In the genomic region with DNA sequence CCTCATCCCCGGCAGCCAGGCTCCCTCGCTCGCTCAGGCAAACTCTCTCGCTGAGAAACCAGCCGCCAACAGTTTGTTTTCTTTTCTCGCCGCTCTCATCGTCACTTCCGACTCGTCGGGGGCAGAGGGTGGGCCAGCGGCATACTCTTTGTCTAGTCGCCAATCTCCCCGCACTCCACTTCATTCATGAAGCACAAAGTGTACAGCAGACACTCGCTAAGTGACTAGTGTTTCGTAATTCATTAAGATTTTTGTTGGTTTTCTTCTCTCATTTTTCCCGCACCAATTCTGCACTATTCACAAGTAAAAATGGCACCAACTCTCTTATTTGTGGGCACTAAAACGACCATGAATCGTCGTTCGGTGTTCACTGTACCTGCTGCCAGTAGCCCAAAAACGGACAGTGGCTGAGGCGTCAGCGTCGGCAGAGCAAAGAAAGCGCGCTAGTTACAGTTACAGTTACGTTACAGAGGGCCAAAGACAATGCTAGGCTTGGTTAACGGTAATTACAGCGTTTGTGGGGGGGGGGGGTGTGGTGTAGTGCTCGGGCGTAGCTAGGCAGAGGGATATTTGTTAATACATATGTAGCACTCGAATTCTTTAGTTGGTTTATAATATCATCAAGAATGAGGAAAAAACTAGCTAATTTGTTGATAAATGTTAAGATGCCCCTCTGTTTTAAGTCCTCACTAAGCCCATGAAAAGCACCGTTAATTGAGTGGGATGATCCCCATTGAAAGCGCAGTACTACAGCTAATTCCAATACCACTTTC, we compare ENCODE assay signal across 6 fruit fly cellular contexts.
TF ChIP-seq lines count a peak whose summit lies in the region.

No protein-coding gene starts in this region.

- peak; percentile 76 for TF ChIP-seq CTCF in whole organism, embryonic (GFP tag; optimal IDR thresholded peaks at IDR 0.05; lab: Kevin White, UChicago)

TF ChIP-seq in whole organism, 6 proteins besides CTCF, POLR2A, EP300 and RAD21:
- TF ChIP-seq psq (optimal IDR thresholded peaks at IDR 0.05; lab: Kevin White, UChicago) (no peak), Dll (optimal IDR thresholded peaks at IDR 0.05; lab: Kevin White, UChicago) (peak; percentile 75)

TF ChIP-seq in whole organism, adult, 20 proteins besides CTCF, POLR2A, EP300 and RAD21 (continues in another document):
- peak; percentile 68 for TF ChIP-seq CG1620 (GFP tag; optimal IDR thresholded peaks at IDR 0.05; lab: Kevin White, UChicago)
- peak; percentile 80 for TF ChIP-seq Hr96 (GFP tag; optimal IDR thresholded peaks at IDR 0.05; lab: Kevin White, UChicago)
- TF ChIP-seq CG11617 (GFP tag; optimal IDR thresholded peaks at IDR 0.05; lab: Kevin White, UChicago), result peak; percentile 71
- peak; percentile 90 for TF ChIP-seq Crg-1 (GFP tag; optimal IDR thresholded peaks at IDR 0.05; lab: Kevin White, UChicago)
- peak; percentile 43 for TF ChIP-seq tj (GFP tag; optimal IDR thresholded peaks at IDR 0.05; lab: Kevin White, UChicago)
- peak; percentile 98 for TF ChIP-seq pad (GFP tag; optimal IDR thresholded peaks at IDR 0.05; lab: Kevin White, UChicago)
- peak; percentile 79 for TF ChIP-seq Mnt (GFP tag; optimal IDR thresholded peaks at IDR 0.05; lab: Kevin White, UChicago)
- TF ChIP-seq ovo (GFP tag; optimal IDR thresholded peaks at IDR 0.05; lab: Kevin White, UChicago), result peak; percentile 97
- peak; percentile 29 for TF ChIP-seq CG7045 (GFP tag; optimal IDR thresholded peaks at IDR 0.05; lab: Kevin White, UChicago)
- TF ChIP-seq Clk (GFP tag; optimal IDR thresholded peaks at IDR 0.05; lab: Kevin White, UChicago), result peak; percentile 27
- TF ChIP-seq toe (GFP tag; optimal IDR thresholded peaks at IDR 0.05; lab: Kevin White, UChicago), result no peak
- peak; percentile 31 for TF ChIP-seq CG5204 (GFP tag; optimal IDR thresholded peaks at IDR 0.05; lab: Kevin White, UChicago)
- no peak for TF ChIP-seq kay (GFP tag; lab: Kevin White, UChicago; ENCODE audit: borderline replicate concordance)
- TF ChIP-seq CG33017 (tag; optimal IDR thresholded peaks at IDR 0.05; lab: Kevin White, UChicago), result peak; percentile 60
- no peak for TF ChIP-seq cnc (optimal IDR thresholded peaks at IDR 0.05; lab: Kevin White, UChicago)
- TF ChIP-seq CG7101 (tag; optimal IDR thresholded peaks at IDR 0.05; lab: Kevin White, UChicago), result peak; percentile 89

TF ChIP-seq in whole organism, embryonic, 481 proteins besides CTCF, POLR2A, EP300 and RAD21 (continues in another document):
- TF ChIP-seq CG1233 (GFP tag; optimal IDR thresholded peaks at IDR 0.05; lab: Kevin White, UChicago), result peak; percentile 97
- TF ChIP-seq seq (GFP tag; IDR thresholded peaks at IDR 0.05; lab: Robert Waterston, UW), result peak; percentile 99
- peak; percentile 91 for TF ChIP-seq CG5180 (GFP tag; optimal IDR thresholded peaks at IDR 0.05; lab: Kevin White, UChicago)
- peak; percentile 88 for TF ChIP-seq CG18011 (GFP tag; optimal IDR thresholded peaks at IDR 0.05; lab: Kevin White, UChicago)
- TF ChIP-seq Dp (GFP tag; optimal IDR thresholded peaks at IDR 0.05; lab: Kevin White, UChicago), result peak; percentile 37
- TF ChIP-seq CG2875 (GFP tag; optimal IDR thresholded peaks at IDR 0.05; lab: Kevin White, UChicago), result peak; percentile 99
- no peak for TF ChIP-seq inv (GFP tag; IDR thresholded peaks at IDR 0.05; lab: Robert Waterston, UW; ENCODE audit: partially characterized antibody)
- TF ChIP-seq CG31224 (GFP tag; IDR thresholded peaks at IDR 0.05; lab: Robert Waterston, UW), result peak; percentile 92
- peak; percentile 99 for TF ChIP-seq ranshi (GFP tag; IDR thresholded peaks at IDR 0.05; lab: Robert Waterston, UW)
- TF ChIP-seq Dip2 (GFP tag; IDR thresholded peaks at IDR 0.05; lab: Robert Waterston, UW), result peak; percentile 70; the same call in 1 of the 2 replicates
- TF ChIP-seq CG12104 (GFP tag; optimal IDR thresholded peaks at IDR 0.05; lab: Kevin White, UChicago), result peak; percentile 96
- peak in 1 of 2 experiments; percentile 25 for TF ChIP-seq tll (GFP tag; optimal IDR thresholded peaks at IDR 0.05; lab: Kevin White, UChicago)
- peak; percentile 94 for TF ChIP-seq sug (tag; optimal IDR thresholded peaks at IDR 0.05; lab: Kevin White, UChicago)
- peak; percentile 99 for TF ChIP-seq slbo (GFP tag; IDR thresholded peaks at IDR 0.05; lab: Robert Waterston, UW)
- peak; percentile 99 for TF ChIP-seq CG1529 (GFP tag; optimal IDR thresholded peaks at IDR 0.05; lab: Kevin White, UChicago)

TF ChIP-seq in whole organism, prepupa, 60 proteins besides CTCF, POLR2A, EP300 and RAD21 (continues in another document):
- peak; percentile 70 to 92 for TF ChIP-seq ss (GFP tag; optimal IDR thresholded peaks at IDR 0.05; lab: Kevin White, UChicago)
- peak; percentile 96 for TF ChIP-seq CG8119 (GFP tag; IDR thresholded peaks at IDR 0.05; lab: Robert Waterston, UW)
- peak; percentile 91 for TF ChIP-seq Sox15 (GFP tag; optimal IDR thresholded peaks at IDR 0.05; lab: Kevin White, UChicago)
- peak; percentile 93 for TF ChIP-seq CG31627 (GFP tag; optimal IDR thresholded peaks at IDR 0.05; lab: Kevin White, UChicago)
- TF ChIP-seq Ets96B (tag; optimal IDR thresholded peaks at IDR 0.05; lab: Kevin White, UChicago), result peak; percentile 91
- peak; percentile 72 for TF ChIP-seq fd85E (GFP tag; optimal IDR thresholded peaks at IDR 0.05; lab: Kevin White, UChicago)
- peak; percentile 91 for TF ChIP-seq CG3032 (tag; optimal IDR thresholded peaks at IDR 0.05; lab: Kevin White, UChicago)
- TF ChIP-seq acj6 (GFP tag; optimal IDR thresholded peaks at IDR 0.05; lab: Kevin White, UChicago), result peak; percentile 95
- peak; percentile 87 for TF ChIP-seq CG34406 (GFP tag; optimal IDR thresholded peaks at IDR 0.05; lab: Kevin White, UChicago)
- peak; percentile 94 for TF ChIP-seq Eip75B (GFP tag; optimal IDR thresholded peaks at IDR 0.05; lab: Kevin White, UChicago)
- TF ChIP-seq CG15336 (GFP tag; IDR thresholded peaks at IDR 0.05; lab: Robert Waterston, UW), result peak; percentile 97
- peak; percentile 46 for TF ChIP-seq Blimp-1 (GFP tag; optimal IDR thresholded peaks at IDR 0.05; lab: Kevin White, UChicago)
- peak; percentile 75 for TF ChIP-seq CG11762 (GFP tag; optimal IDR thresholded peaks at IDR 0.05; lab: Kevin White, UChicago; ENCODE audit: insufficient read depth)
- TF ChIP-seq lz (GFP tag; optimal IDR thresholded peaks at IDR 0.05; lab: Kevin White, UChicago), result peak; percentile 94
- peak; percentile 97 for TF ChIP-seq CG6163 (GFP tag; IDR thresholded peaks at IDR 0.05; lab: Robert Waterston, UW)
- TF ChIP-seq CG10631 (GFP tag; optimal IDR thresholded peaks at IDR 0.05; lab: Kevin White, UChicago), result peak; percentile 96

TF ChIP-seq in whole organism, pupa, 21 proteins besides CTCF, POLR2A, EP300 and RAD21 (continues in another document):
- TF ChIP-seq CG13204 (GFP tag; optimal IDR thresholded peaks at IDR 0.05; lab: Kevin White, UChicago) (peak; percentile 86), CG10348 (GFP tag; IDR thresholded peaks at IDR 0.05; lab: Robert Waterston, UW) (peak; percentile 86), fd96Ca (GFP tag; IDR thresholded peaks at IDR 0.05; lab: Robert Waterston, UW) (peak; percentile 98), Ets98B (GFP tag; IDR thresholded peaks at IDR 0.05; lab: Robert Waterston, UW) (peak; percentile 98), CG12605 (GFP tag; IDR thresholded peaks at IDR 0.05; lab: Robert Waterston, UW) (peak; percentile 94), Pif1A (GFP tag; optimal IDR thresholded peaks at IDR 0.05; lab: Kevin White, UChicago) (peak; percentile 96), EcR (GFP tag; optimal IDR thresholded peaks at IDR 0.05; lab: Kevin White, UChicago) (peak; percentile 53), rn (GFP tag; IDR thresholded peaks at IDR 0.05; lab: Robert Waterston, UW) (peak; percentile 89), CG32121 (GFP tag; IDR thresholded peaks at IDR 0.05; lab: Robert Waterston, UW) (peak; percentile 96), CG9948 (tag; optimal IDR thresholded peaks at IDR 0.05; lab: Kevin White, UChicago) (peak; percentile 89), Pif1B (GFP tag; optimal IDR thresholded peaks at IDR 0.05; lab: Kevin White, UChicago) (peak; percentile 94), CG17806 (tag; optimal IDR thresholded peaks at IDR 0.05; lab: Kevin White, UChicago) (peak; percentile 88), CG34367 (tag; optimal IDR thresholded peaks at IDR 0.05; lab: Kevin White, UChicago) (peak; percentile 90), CG8301 (tag; optimal IDR thresholded peaks at IDR 0.05; lab: Kevin White, UChicago) (peak; percentile 93), CG8159 (tag; optimal IDR thresholded peaks at IDR 0.05; lab: Kevin White, UChicago) (peak; percentile 90), CG14655 (GFP tag; optimal IDR thresholded peaks at IDR 0.05; lab: Kevin White, UChicago) (peak; percentile 94), CG15710 (tag; optimal IDR thresholded peaks at IDR 0.05; lab: Kevin White, UChicago) (peak; percentile 93), gl (tag; optimal IDR thresholded peaks at IDR 0.05; lab: Kevin White, UChicago) (peak; percentile 71)

TF ChIP-seq in whole organism, wandering third instar larva, 38 proteins besides CTCF, POLR2A, EP300 and RAD21 (continues in another document):
- no peak for TF ChIP-seq GATAd (GFP tag; optimal IDR thresholded peaks at IDR 0.05; lab: Kevin White, UChicago)
- no peak for TF ChIP-seq Hr78 (GFP tag; optimal IDR thresholded peaks at IDR 0.05; lab: Kevin White, UChicago)
- TF ChIP-seq fru (GFP tag; optimal IDR thresholded peaks at IDR 0.05; lab: Kevin White, UChicago), result peak; percentile 93
- TF ChIP-seq woc (GFP tag; optimal IDR thresholded peaks at IDR 0.05; lab: Kevin White, UChicago), result peak; percentile 37
- TF ChIP-seq usp (GFP tag; optimal IDR thresholded peaks at IDR 0.05; lab: Kevin White, UChicago), result no peak
- TF ChIP-seq CrebA (GFP tag; optimal IDR thresholded peaks at IDR 0.05; lab: Kevin White, UChicago; ENCODE audit: borderline replicate concordance), result no peak
- TF ChIP-seq Dfd (GFP tag; optimal IDR thresholded peaks at IDR 0.05; lab: Kevin White, UChicago), result no peak
- no peak for TF ChIP-seq pan (optimal IDR thresholded peaks at IDR 0.05; lab: Kevin White, UChicago)
- TF ChIP-seq br (GFP tag; optimal IDR thresholded peaks at IDR 0.05; lab: Kevin White, UChicago), result peak; percentile 91
- TF ChIP-seq Myc (optimal IDR thresholded peaks at IDR 0.05; lab: Kevin White, UChicago), result no peak
- peak; percentile 42 to 91 for TF ChIP-seq foxo (GFP tag; optimal IDR thresholded peaks at IDR 0.05; lab: Kevin White, UChicago)
- TF ChIP-seq dsf (GFP tag; optimal IDR thresholded peaks at IDR 0.05; lab: Kevin White, UChicago; ENCODE audit: borderline replicate concordance), result no peak
- peak; percentile 81 for TF ChIP-seq Sp1 (GFP tag; optimal IDR thresholded peaks at IDR 0.05; lab: Kevin White, UChicago)
- TF ChIP-seq psq (GFP tag; optimal IDR thresholded peaks at IDR 0.05; lab: Kevin White, UChicago), result peak; percentile 71
- no peak for TF ChIP-seq lola (GFP tag; optimal IDR thresholded peaks at IDR 0.05; lab: Kevin White, UChicago)
- TF ChIP-seq Hr83 (GFP tag; optimal IDR thresholded peaks at IDR 0.05; lab: Kevin White, UChicago; ENCODE audit: poor library complexity, severe bottlenecking), result no peak
- peak; percentile 76 for TF ChIP-seq dmrt93B (GFP tag; optimal IDR thresholded peaks at IDR 0.05; lab: Kevin White, UChicago)
- TF ChIP-seq Rel (GFP tag; optimal IDR thresholded peaks at IDR 0.05; lab: Kevin White, UChicago), result no peak
- peak; percentile 35 for TF ChIP-seq Rel (tag; optimal IDR thresholded peaks at IDR 0.05; lab: Kevin White, UChicago)
- peak; percentile 89 for TF ChIP-seq rgr (GFP tag; optimal IDR thresholded peaks at IDR 0.05; lab: Kevin White, UChicago)
